Worm (Caenorhabditis elegans) whole organism, L3 larva: ENCODE data around the gene F46G10.2.

Experiments
- ceh-16 ChIP-seq: sonication (generic microtip); optimal IDR thresholded peaks from 2 replicates; lab custom pipeline; 2017; ENCODE audit warnings: missing biosample characterization, missing genetic modification characterization
- ceh-28 ChIP-seq: fragments of 150-350 bp; optimal IDR thresholded peaks from 2 replicates; lab custom pipeline; 2014; ENCODE audit warnings: missing biosample characterization, missing genetic modification reagents, missing genetic modification characterization
- ceh-82 ChIP-seq: fragments of 150-350 bp; optimal IDR thresholded peaks from 2 replicates; lab custom pipeline; 2014; ENCODE audit warnings: missing biosample characterization, missing genetic modification characterization
- daf-12 ChIP-seq: fragments of 150-350 bp; optimal IDR thresholded peaks from 2 replicates; lab custom pipeline; 2014; ENCODE audit warnings: missing biosample characterization, missing genetic modification reagents, missing genetic modification characterization
- nfya-1 ChIP-seq: sonication (generic microtip); optimal IDR thresholded peaks from 2 replicates; lab custom pipeline; 2017; ENCODE audit warnings: missing genetic modification characterization, mild to moderate bottlenecking, missing compliant biosample characterization, antibody characterized with exemption, moderate library complexity; ENCODE audit not compliant: insufficient read depth
- nhr-11 ChIP-seq: fragments of 150-350 bp; optimal IDR thresholded peaks from 2 replicates; lab custom pipeline; 2014; ENCODE audit warnings: missing biosample characterization, missing genetic modification characterization
- nhr-25 ChIP-seq: sonication (generic microtip); optimal IDR thresholded peaks from 2 replicates; lab custom pipeline; 2017; ENCODE audit warnings: missing biosample characterization, missing genetic modification characterization
- nhr-76 ChIP-seq: fragments of 150-350 bp; sonication (generic microtip); optimal IDR thresholded peaks from 5 replicates; lab custom pipeline; 2014; ENCODE audit warnings: missing biosample characterization, missing genetic modification characterization

DNA sequence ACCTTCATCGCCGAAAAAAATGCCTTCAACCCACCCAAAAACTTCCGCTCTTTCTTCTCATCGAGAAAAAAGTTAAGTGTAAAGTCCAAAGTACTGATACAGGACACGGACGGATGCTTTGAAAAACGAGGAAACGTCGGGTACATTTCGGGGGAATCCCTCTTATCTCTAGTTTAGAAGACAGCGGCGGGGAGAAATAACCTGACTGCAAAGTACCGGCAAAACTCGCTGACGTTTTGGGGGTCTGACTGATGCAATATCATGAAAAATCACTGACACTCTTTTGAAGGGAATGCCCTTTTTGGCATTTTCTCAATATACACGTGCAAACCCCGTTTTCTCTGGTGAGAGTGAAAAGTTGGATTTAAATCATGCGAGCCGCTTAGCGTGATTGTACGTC lies 33.7 kb downstream of the F46G10.2 start:
- TF ChIP-seq daf-12, result no peak
- peak; percentile 87 for TF ChIP-seq nhr-25 (tag; lab: Kevin White, UChicago)
- TF ChIP-seq nfya-1 (tag; lab: Kevin White, UChicago), result peak; percentile 44
- no peak for TF ChIP-seq ceh-28 (tag; lab: Kevin White, UChicago)
- TF ChIP-seq ceh-82, result no peak
- TF ChIP-seq nhr-76 (tag; lab: Kevin White, UChicago), result peak; percentile 43
- no peak for TF ChIP-seq ceh-16
- peak; percentile 45 for TF ChIP-seq nhr-11 (tag; lab: Kevin White, UChicago)
